Worm (Caenorhabditis elegans) whole organism, midembryonic: ENCODE data around the gene clh-4.

Source experiments
- T22C8.4 ChIP-seq: fragments of 200-800 bp; sonication (Bioruptor generic); IDR thresholded peaks from 2 replicates; pipeline ENCODE4 v1.3.6; 2022; ENCODE audit warnings: missing genetic modification characterization, missing compliant biosample characterization
- cog-1 ChIP-seq: sonication (generic microtip); optimal IDR thresholded peaks from 2 replicates; lab custom pipeline; 2016; ENCODE audit warnings: missing genetic modification characterization, missing compliant biosample characterization
- klf-2 ChIP-seq: fragments of 200-800 bp; sonication (Bioruptor generic); conservative IDR thresholded peaks from 2 replicates; pipeline ENCODE4 v1.3.6; 2022; ENCODE audit warnings: missing genetic modification reagents, missing genetic modification characterization, missing compliant biosample characterization
- med-1 ChIP-seq: sonication (generic microtip); optimal IDR thresholded peaks from 2 replicates; lab custom pipeline; 2017; ENCODE audit warnings: missing genetic modification characterization, mild to moderate bottlenecking, missing compliant biosample characterization, antibody characterized with exemption, missing genetic modification reagents; ENCODE audit not compliant: insufficient read depth
- ref-1 ChIP-seq: fragments of 200-800 bp; sonication (Bioruptor generic); conservative IDR thresholded peaks from 2 replicates; pipeline ENCODE4 v1.3.6; 2022; ENCODE audit warnings: missing genetic modification reagents, missing genetic modification characterization, missing compliant biosample characterization
- ztf-23 ChIP-seq: fragments of 200-800 bp; sonication (Bioruptor generic); IDR thresholded peaks from 2 replicates; pipeline ENCODE4 v1.3.6; 2022; ENCODE audit warnings: missing genetic modification reagents, missing genetic modification characterization, missing compliant biosample characterization

- no peak for TF ChIP-seq T22C8.4 (GFP tag; lab: Robert Waterston, UW)
- TF ChIP-seq cog-1: no peak
- no peak for TF ChIP-seq ztf-23 (GFP tag; lab: Robert Waterston, UW)
- no peak for TF ChIP-seq klf-2
- TF ChIP-seq med-1 (GFP tag; lab: Kevin White, UChicago): no peak
- TF ChIP-seq ref-1: no peak
Observed at ce11 chrX:4144136-4144781, 43.9 kb upstream of the clh-4 start.
